Worm (Caenorhabditis elegans) whole organism, late embryonic: Measurements from ENCODE around the gene srh-4.
A peak's percentile ranks its signal among the peaks of the same experiment; 100 is the strongest.

Experiments
- C38D4.7 ChIP-seq: fragments of 200-800 bp; sonication (Bioruptor generic); optimal IDR thresholded peaks from 2 replicates; lab custom pipeline; 2018; ENCODE audit warnings: mild to moderate bottlenecking, missing genetic modification characterization, moderate library complexity, missing compliant biosample characterization
- K02D7.2 ChIP-seq: sonication (generic microtip); optimal IDR thresholded peaks from 2 replicates; lab custom pipeline; 2017; ENCODE audit warnings: mild to moderate bottlenecking, missing genetic modification characterization, missing compliant biosample characterization
- ama-1 ChIP-seq: fragments of 150-350 bp; optimal IDR thresholded peaks from 2 replicates; lab custom pipeline; 2014
- ceh-2 ChIP-seq: sonication (generic microtip); optimal IDR thresholded peaks from 2 replicates; lab custom pipeline; 2016; ENCODE audit warnings: missing genotype, missing genetic modification characterization, missing compliant biosample characterization
- ceh-31 ChIP-seq: sonication (generic microtip); optimal IDR thresholded peaks from 2 replicates; lab custom pipeline; 2016; ENCODE audit warnings: missing genetic modification characterization, missing compliant biosample characterization
- ceh-45 ChIP-seq: fragments of 200-800 bp; sonication (Bioruptor generic); IDR thresholded peaks from 2 replicates; pipeline ENCODE4 v1.3.6; 2022; ENCODE audit warnings: missing genetic modification reagents, missing genetic modification characterization, missing compliant biosample characterization
- dmd-4 ChIP-seq: sonication (generic microtip); optimal IDR thresholded peaks from 2 replicates; lab custom pipeline; 2016; ENCODE audit warnings: borderline replicate concordance, missing genetic modification characterization, missing compliant biosample characterization
- elt-2 ChIP-seq: sonication (generic microtip); optimal IDR thresholded peaks from 2 replicates; lab custom pipeline; 2016; ENCODE audit warnings: missing genetic modification reagents, missing genetic modification characterization, missing compliant biosample characterization

- TF ChIP-seq ceh-2 (tag; lab: Kevin White, UChicago): no peak
- TF ChIP-seq ama-1: no peak
- TF ChIP-seq ceh-31 (tag; lab: Kevin White, UChicago): no peak
- TF ChIP-seq C38D4.7 (GFP tag; lab: Kevin White, UChicago): no peak
- no peak for TF ChIP-seq ceh-45 (GFP tag; lab: Robert Waterston, UW)
- TF ChIP-seq elt-2 (tag; lab: Kevin White, UChicago): peak; percentile 61
- no peak for TF ChIP-seq K02D7.2
- TF ChIP-seq dmd-4 (tag; lab: Kevin White, UChicago): no peak
Measured at ce11 chrV:3979819-3980218, 30.5 kb upstream of the srh-4 start, which contains the start of gene nlp-31.
